Worm (Caenorhabditis elegans) whole organism, midembryonic: ENCODE results near the gene oma-2.

ENCODE experiments used
- T22C8.4 ChIP-seq: fragments of 200-800 bp; sonication (Bioruptor generic); IDR thresholded peaks from 2 replicates; pipeline ENCODE4 v1.3.6; 2022; ENCODE audit warnings: missing genetic modification characterization, missing compliant biosample characterization
- cog-1 ChIP-seq: sonication (generic microtip); optimal IDR thresholded peaks from 2 replicates; lab custom pipeline; 2016; ENCODE audit warnings: missing genetic modification characterization, missing compliant biosample characterization
- flt-1 ChIP-seq: fragments of 200-800 bp; sonication (Bioruptor generic); IDR thresholded peaks from 2 replicates; pipeline ENCODE4 v1.3.6; 2022; ENCODE audit warnings: missing genetic modification characterization, missing compliant biosample characterization
- klf-2 ChIP-seq: fragments of 200-800 bp; sonication (Bioruptor generic); conservative IDR thresholded peaks from 2 replicates; pipeline ENCODE4 v1.3.6; 2022; ENCODE audit warnings: missing genetic modification reagents, missing genetic modification characterization, missing compliant biosample characterization
- med-1 ChIP-seq: sonication (generic microtip); optimal IDR thresholded peaks from 2 replicates; lab custom pipeline; 2017; ENCODE audit warnings: missing genetic modification characterization, mild to moderate bottlenecking, missing compliant biosample characterization, antibody characterized with exemption, missing genetic modification reagents; ENCODE audit not compliant: insufficient read depth
- ref-1 ChIP-seq: fragments of 200-800 bp; sonication (Bioruptor generic); conservative IDR thresholded peaks from 2 replicates; pipeline ENCODE4 v1.3.6; 2022; ENCODE audit warnings: missing genetic modification reagents, missing genetic modification characterization, missing compliant biosample characterization
- tab-1 ChIP-seq: fragments of 200-800 bp; sonication (Bioruptor generic); IDR thresholded peaks from 2 replicates; pipeline ENCODE4 v1.3.6; 2022; ENCODE audit warnings: missing genetic modification characterization, missing compliant biosample characterization
- ztf-23 ChIP-seq: fragments of 200-800 bp; sonication (Bioruptor generic); IDR thresholded peaks from 2 replicates; pipeline ENCODE4 v1.3.6; 2022; ENCODE audit warnings: missing genetic modification reagents, missing genetic modification characterization, missing compliant biosample characterization
- ztf-29 ChIP-seq: fragments of 200-800 bp; sonication (Bioruptor generic); IDR thresholded peaks from 2 replicates; pipeline ENCODE4 v1.3.6; 2022; ENCODE audit warnings: missing genetic modification reagents, missing genetic modification characterization, missing compliant biosample characterization

Gene oma-2

DNA sequence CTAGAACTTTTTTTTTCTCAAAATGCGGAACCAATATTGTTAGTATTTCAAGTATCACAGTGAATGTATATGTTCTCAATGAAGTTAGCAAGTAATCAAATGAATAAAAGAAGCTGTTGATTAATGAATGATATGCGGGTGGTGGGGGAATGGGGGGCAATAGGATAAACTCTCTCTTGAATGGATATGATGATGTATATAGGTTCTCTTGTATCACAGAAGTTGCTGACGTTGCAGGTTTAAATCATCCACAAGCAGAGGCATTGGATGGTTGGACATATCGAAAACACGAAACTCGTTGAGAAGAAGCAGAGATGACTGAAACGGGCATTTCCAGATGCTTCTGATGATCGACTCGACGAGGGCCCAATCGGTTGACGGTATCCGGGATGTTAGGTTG lies 10.4 kb downstream of the oma-2 start:
- TF ChIP-seq ztf-23 (GFP tag; lab: Robert Waterston, UW) (no peak), ref-1 (no peak), ztf-29 (GFP tag; lab: Robert Waterston, UW) (no peak), T22C8.4 (GFP tag; lab: Robert Waterston, UW) (no peak), med-1 (GFP tag; lab: Kevin White, UChicago) (no peak), flt-1 (GFP tag; lab: Robert Waterston, UW) (peak; percentile 58; the same call in 1 of the 2 replicates), klf-2 (GFP tag; lab: Robert Waterston, UW) (no peak), tab-1 (GFP tag; lab: Robert Waterston, UW) (no peak)

DNA sequence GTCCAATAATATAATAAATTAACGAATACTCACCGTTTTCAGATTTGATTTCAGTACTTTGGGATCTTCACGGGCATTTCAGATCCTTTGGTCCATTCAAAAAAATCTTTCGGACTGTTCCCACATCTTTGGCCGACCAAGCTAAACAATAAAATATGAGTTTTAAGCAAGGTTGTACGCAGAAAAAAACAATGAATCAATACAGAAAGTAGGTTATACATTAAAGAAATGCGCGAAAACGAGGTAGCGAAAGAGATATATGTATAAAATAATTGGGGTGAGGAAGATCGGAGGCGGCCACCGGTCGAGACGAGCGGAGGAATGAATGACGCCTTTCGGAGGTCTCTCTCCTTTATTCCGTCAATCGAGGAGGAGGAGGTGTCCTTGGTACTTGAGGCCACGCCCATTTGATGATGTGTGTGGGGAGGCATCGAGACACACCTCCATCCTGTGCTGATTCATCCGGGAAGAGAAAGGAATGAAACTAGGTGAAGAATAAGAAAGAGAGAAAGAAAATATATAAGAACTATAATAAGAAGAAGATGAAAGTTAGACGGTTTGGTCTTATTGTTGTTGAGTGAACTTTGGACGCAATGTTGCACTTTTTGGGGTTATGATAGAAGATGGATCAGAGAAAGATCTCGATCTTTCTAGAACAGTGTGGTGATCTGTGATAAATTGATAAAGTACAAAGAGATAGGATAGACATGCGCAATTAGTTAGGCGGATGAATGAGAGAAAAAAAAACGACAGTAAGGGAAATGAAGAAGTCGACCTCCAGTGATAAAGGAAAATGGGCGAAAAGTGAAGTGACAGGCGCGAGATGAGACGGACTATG lies 11.2 kb downstream of the oma-2 start:
- TF ChIP-seq ref-1 (no peak), ztf-29 (GFP tag; lab: Robert Waterston, UW) (no peak), klf-2 (GFP tag; lab: Robert Waterston, UW) (no peak), ztf-23 (GFP tag; lab: Robert Waterston, UW) (no peak), flt-1 (GFP tag; lab: Robert Waterston, UW) (no peak), T22C8.4 (GFP tag; lab: Robert Waterston, UW) (no peak), med-1 (GFP tag; lab: Kevin White, UChicago) (no peak), tab-1 (GFP tag; lab: Robert Waterston, UW) (no peak), cog-1 (no peak)

ce11 chrV:8041336-8041868 lies 12.2 kb downstream of the oma-2 start:
- TF ChIP-seq T22C8.4 (GFP tag; lab: Robert Waterston, UW) (no peak), cog-1 (no peak)

DNA sequence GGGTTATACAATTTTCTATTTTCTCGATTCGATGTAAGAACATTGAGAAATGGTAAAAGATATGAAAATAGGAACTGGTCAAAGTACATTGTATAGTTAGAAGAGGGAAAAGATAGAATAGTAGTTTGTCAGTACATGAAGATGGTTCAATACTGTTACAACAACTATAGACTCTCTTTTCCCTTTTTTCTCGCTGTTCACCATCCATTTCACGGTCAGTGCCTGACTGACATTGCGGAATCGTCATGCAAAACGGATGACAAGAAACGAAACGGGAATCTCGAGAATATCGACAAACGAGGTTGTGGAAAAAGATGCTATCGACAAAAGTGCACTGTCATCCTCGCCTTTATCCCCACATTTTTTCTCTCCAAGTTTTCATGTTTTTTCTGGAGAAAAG lies 14.4 kb downstream of the oma-2 start:
- TF ChIP-seq ztf-23 (GFP tag; lab: Robert Waterston, UW) (no peak), ztf-29 (GFP tag; lab: Robert Waterston, UW) (no peak), cog-1 (no peak), med-1 (GFP tag; lab: Kevin White, UChicago) (no peak), klf-2 (GFP tag; lab: Robert Waterston, UW) (no peak), tab-1 (GFP tag; lab: Robert Waterston, UW) (no peak), T22C8.4 (GFP tag; lab: Robert Waterston, UW) (no peak), ref-1 (no peak), flt-1 (GFP tag; lab: Robert Waterston, UW) (no peak)

- TF ChIP-seq ref-1 (no peak), cog-1 (no peak), klf-2 (GFP tag; lab: Robert Waterston, UW) (no peak), ztf-23 (GFP tag; lab: Robert Waterston, UW) (no peak), tab-1 (GFP tag; lab: Robert Waterston, UW) (no peak), flt-1 (GFP tag; lab: Robert Waterston, UW) (no peak), T22C8.4 (GFP tag; lab: Robert Waterston, UW) (no peak), med-1 (GFP tag; lab: Kevin White, UChicago) (no peak), ztf-29 (GFP tag; lab: Robert Waterston, UW) (no peak)
Observed at ce11 chrV:8044957-8045356, 15.7 kb downstream of the oma-2 start.

DNA sequence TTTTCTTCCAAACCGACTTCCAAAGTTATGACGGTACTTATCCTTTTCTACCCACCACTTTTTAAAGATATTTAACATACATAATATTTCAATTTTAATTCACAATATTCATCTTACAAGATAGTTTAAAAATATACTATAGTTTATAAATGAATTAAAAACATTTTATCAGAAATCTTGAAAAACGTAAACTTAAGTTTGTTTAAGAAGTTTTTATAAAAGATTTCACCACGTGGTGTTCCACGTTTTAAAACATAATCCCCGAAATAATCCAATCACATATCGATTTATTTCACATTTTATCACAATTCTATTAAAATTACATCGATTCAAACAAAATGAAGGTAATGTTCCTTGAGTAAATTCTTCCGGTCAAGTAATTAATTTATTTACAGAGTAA lies 17.5 kb downstream of the oma-2 start, which contains the start of gene ZC513.3:
TSS of gene ZC513.3 (plus strand) at position 301 of the 400 bp plus-strand sequence.
- TF ChIP-seq ztf-29 (GFP tag; lab: Robert Waterston, UW) (no peak), med-1 (GFP tag; lab: Kevin White, UChicago) (no peak), cog-1 (no peak), klf-2 (GFP tag; lab: Robert Waterston, UW) (no peak), ztf-23 (GFP tag; lab: Robert Waterston, UW) (no peak), T22C8.4 (GFP tag; lab: Robert Waterston, UW) (no peak), ref-1 (no peak), flt-1 (GFP tag; lab: Robert Waterston, UW) (no peak)

ce11 chrV:8050059-8050677 lies 20.9 kb downstream of the oma-2 start:
- no peak for TF ChIP-seq med-1 (GFP tag; lab: Kevin White, UChicago)
- TF ChIP-seq cog-1: no peak
- no peak for TF ChIP-seq ztf-29 (GFP tag; lab: Robert Waterston, UW)
- TF ChIP-seq ref-1: no peak
- TF ChIP-seq T22C8.4 (GFP tag; lab: Robert Waterston, UW): no peak
- TF ChIP-seq flt-1 (GFP tag; lab: Robert Waterston, UW): no peak
- no peak for TF ChIP-seq ztf-23 (GFP tag; lab: Robert Waterston, UW)

- TF ChIP-seq tab-1 (GFP tag; lab: Robert Waterston, UW) (no peak), ztf-23 (GFP tag; lab: Robert Waterston, UW) (no peak), cog-1 (no peak), klf-2 (GFP tag; lab: Robert Waterston, UW) (no peak), flt-1 (GFP tag; lab: Robert Waterston, UW) (no peak), ztf-29 (GFP tag; lab: Robert Waterston, UW) (no peak), T22C8.4 (GFP tag; lab: Robert Waterston, UW) (no peak), med-1 (GFP tag; lab: Kevin White, UChicago) (no peak), ref-1 (no peak)
Observed at ce11 chrV:8050811-8051210, 21.6 kb downstream of the oma-2 start, which contains the start of gene col-43. Gene col-43, minus strand, starts transcription at chrV:8050911.

ce11 chrV:8051851-8052250 lies 22.6 kb downstream of the oma-2 start, which contains the start of gene sth-1:
Gene sth-1, plus strand, starts transcription at chrV:8052151.
- TF ChIP-seq cog-1: no peak
- no peak for TF ChIP-seq T22C8.4 (GFP tag; lab: Robert Waterston, UW)
- no peak for TF ChIP-seq med-1 (GFP tag; lab: Kevin White, UChicago)
- no peak for TF ChIP-seq ztf-29 (GFP tag; lab: Robert Waterston, UW)
- TF ChIP-seq tab-1 (GFP tag; lab: Robert Waterston, UW): no peak
- no peak for TF ChIP-seq klf-2 (GFP tag; lab: Robert Waterston, UW)
- no peak for TF ChIP-seq ztf-23 (GFP tag; lab: Robert Waterston, UW)
- TF ChIP-seq ref-1: no peak
